Worm (Caenorhabditis elegans) whole organism, L1 larva: Measurements from ENCODE around the gene cwp-4.

Experiments used
- F16B12.6 ChIP-seq: fragments of 150-350 bp; optimal IDR thresholded peaks from 2 replicates; lab custom pipeline; 2014; ENCODE audit warnings: missing biosample characterization, missing genetic modification characterization
- Y116A8C.19 ChIP-seq: sonication (generic microtip); optimal IDR thresholded peaks from 2 replicates; lab custom pipeline; 2016; ENCODE audit warnings: missing compliant biosample characterization, missing genetic modification characterization, borderline replicate concordance
- blmp-1 ChIP-seq: fragments of 150-350 bp; optimal IDR thresholded peaks from 2 replicates; lab custom pipeline; 2014; ENCODE audit warnings: missing biosample characterization, missing genetic modification characterization
- ces-1 ChIP-seq: fragments of 150-350 bp; optimal IDR thresholded peaks from 2 replicates; lab custom pipeline; 2014; ENCODE audit warnings: missing biosample characterization, missing genetic modification reagents, missing genetic modification characterization
- efl-3 ChIP-seq: fragments of 200-800 bp; sonication (Bioruptor generic); optimal IDR thresholded peaks from 2 replicates; lab custom pipeline; 2018; ENCODE audit warnings: mild to moderate bottlenecking, missing genetic modification characterization, missing compliant biosample characterization
- egl-27 ChIP-seq, 2 experiments: fragments of 150-350 bp in 1 of 2; sonication (generic microtip); optimal IDR thresholded peaks; 3 replicates each; lab custom pipeline; 2017 to 2018; ENCODE audit warnings: missing biosample characterization in 2 of 2, missing genetic modification characterization in 2 of 2, missing genetic modification reagents in 2 of 2
- elt-2 ChIP-seq: sonication (generic microtip); optimal IDR thresholded peaks from 2 replicates; lab custom pipeline; 2016; ENCODE audit warnings: missing genetic modification characterization, mild to moderate bottlenecking, inconsistent platforms, missing compliant biosample characterization, missing genetic modification reagents
- elt-3 ChIP-seq, 6 experiments: fragments of 150-350 bp in 1 of 6; sonication (generic microtip); optimal IDR thresholded peaks; 2 replicates each; lab custom pipeline; 2017 to 2018; ENCODE audit warnings: missing biosample characterization in 6 of 6, missing genetic modification characterization in 6 of 6, inconsistent platforms in 1 of 6
- ets-5 ChIP-seq: fragments of 200-800 bp; sonication (Bioruptor generic); IDR thresholded peaks from 2 replicates; pipeline ENCODE4 v1.3.6; 2022; ENCODE audit warnings: missing genetic modification characterization, missing compliant biosample characterization
- fkh-8 ChIP-seq: sonication (generic microtip); optimal IDR thresholded peaks from 2 replicates; lab custom pipeline; 2016; ENCODE audit warnings: mild to moderate bottlenecking, missing genetic modification characterization, missing compliant biosample characterization
- fos-1 ChIP-seq: fragments of 150-350 bp; optimal IDR thresholded peaks from 2 replicates; lab custom pipeline; 2014; ENCODE audit warnings: missing biosample characterization, missing genetic modification characterization
- hlh-17 ChIP-seq: fragments of 200-800 bp; sonication (Bioruptor generic); optimal IDR thresholded peaks from 2 replicates; lab custom pipeline; 2018; ENCODE audit warnings: missing genetic modification characterization, mild to moderate bottlenecking, missing compliant biosample characterization, moderate library complexity, borderline replicate concordance
- hpl-2 ChIP-seq: fragments of 150-350 bp; optimal IDR thresholded peaks from 2 replicates; lab custom pipeline; 2014; ENCODE audit warnings: missing biosample characterization, missing genetic modification reagents, missing genetic modification characterization
- irx-1 ChIP-seq: sonication (generic microtip); optimal IDR thresholded peaks from 2 replicates; lab custom pipeline; 2016; ENCODE audit warnings: missing genetic modification characterization, missing compliant biosample characterization
- isw-1 ChIP-seq: fragments of 200-800 bp; sonication (Bioruptor generic); IDR thresholded peaks from 2 replicates; pipeline ENCODE4 v1.3.6; 2022; ENCODE audit warnings: missing genetic modification characterization, missing compliant biosample characterization
- jun-1 ChIP-seq: fragments of 150-350 bp; optimal IDR thresholded peaks from 2 replicates; lab custom pipeline; 2014; ENCODE audit warnings: missing biosample characterization, missing genetic modification reagents, missing genetic modification characterization
- lin-14 ChIP-seq: fragments of 200-800 bp; sonication (Bioruptor generic); optimal IDR thresholded peaks from 2 replicates; lab custom pipeline; 2018; ENCODE audit warnings: mild to moderate bottlenecking, missing genetic modification characterization, moderate library complexity, missing compliant biosample characterization
- lin-35 ChIP-seq, 2 experiments: fragments of 150-350 bp; optimal IDR thresholded peaks; 2 replicates each; lab custom pipeline; 2014; ENCODE audit warnings: missing biosample characterization in 2 of 2, missing genetic modification characterization in 2 of 2, missing genetic modification reagents in 2 of 2
- lir-3 ChIP-seq: sonication (generic microtip); optimal IDR thresholded peaks from 2 replicates; lab custom pipeline; 2016; ENCODE audit warnings: mild to moderate bottlenecking, missing genetic modification characterization, moderate library complexity, missing compliant biosample characterization; ENCODE audit not compliant: poor library complexity
- mep-1 ChIP-seq: fragments of 150-350 bp; optimal IDR thresholded peaks from 2 replicates; lab custom pipeline; 2014; ENCODE audit warnings: missing biosample characterization, missing genetic modification characterization
- nhr-12 ChIP-seq: sonication (generic microtip); optimal IDR thresholded peaks from 2 replicates; lab custom pipeline; 2017; ENCODE audit warnings: missing biosample characterization, missing genetic modification characterization
- nhr-19 ChIP-seq: fragments of 200-800 bp; sonication (Bioruptor generic); conservative IDR thresholded peaks from 2 replicates; pipeline ENCODE4 v1.3.6; 2022; ENCODE audit warnings: missing genetic modification characterization, missing compliant biosample characterization
- nhr-20 ChIP-seq: sonication (generic microtip); optimal IDR thresholded peaks from 2 replicates; lab custom pipeline; 2016; ENCODE audit warnings: mild to moderate bottlenecking, missing genetic modification characterization, missing compliant biosample characterization
- nhr-237 ChIP-seq: fragments of 150-350 bp; optimal IDR thresholded peaks from 2 replicates; lab custom pipeline; 2014; ENCODE audit warnings: missing biosample characterization, missing genetic modification characterization
- nhr-47 ChIP-seq: sonication (generic microtip); optimal IDR thresholded peaks from 2 replicates; lab custom pipeline; 2016; ENCODE audit warnings: mild to moderate bottlenecking, missing genetic modification characterization, moderate library complexity, missing compliant biosample characterization
- nhr-71 ChIP-seq: sonication (generic microtip); optimal IDR thresholded peaks from 2 replicates; lab custom pipeline; 2016; ENCODE audit warnings: mild to moderate bottlenecking, missing genetic modification characterization, moderate library complexity, missing compliant biosample characterization
- nhr-76 ChIP-seq: sonication (generic microtip); optimal IDR thresholded peaks from 2 replicates; lab custom pipeline; 2017; ENCODE audit warnings: missing biosample characterization, missing genetic modification characterization
- nhr-77 ChIP-seq: fragments of 150-350 bp; optimal IDR thresholded peaks from 2 replicates; lab custom pipeline; 2014; ENCODE audit warnings: missing biosample characterization, missing genetic modification characterization
- nhr-85 ChIP-seq: sonication (generic microtip); peaks from one replicate; lab custom pipeline; 2016; ENCODE audit warnings: missing genetic modification characterization, inconsistent platforms, missing compliant biosample characterization
- nhr-90 ChIP-seq: sonication (generic microtip); optimal IDR thresholded peaks from 2 replicates; lab custom pipeline; 2016; ENCODE audit warnings: mild to moderate bottlenecking, missing genetic modification characterization, missing compliant biosample characterization; ENCODE audit not compliant: poor library complexity
- pag-3 ChIP-seq: sonication (generic microtip); optimal IDR thresholded peaks from 2 replicates; lab custom pipeline; 2017; ENCODE audit warnings: missing genetic modification characterization, mild to moderate bottlenecking, missing compliant biosample characterization, antibody characterized with exemption, borderline replicate concordance; ENCODE audit not compliant: insufficient read depth
- pax-3 ChIP-seq: fragments of 200-800 bp; sonication (Bioruptor generic); optimal IDR thresholded peaks from 2 replicates; lab custom pipeline; 2018; ENCODE audit warnings: mild to moderate bottlenecking, missing genetic modification characterization, moderate library complexity, missing compliant biosample characterization
- skn-1 ChIP-seq: fragments of 150-350 bp; optimal IDR thresholded peaks from 2 replicates; lab custom pipeline; 2014; ENCODE audit warnings: missing biosample characterization, missing genetic modification characterization
- sptf-1 ChIP-seq: fragments of 150-350 bp; optimal IDR thresholded peaks from 2 replicates; lab custom pipeline; 2014; ENCODE audit warnings: missing biosample characterization, missing genetic modification characterization
- sup-37 ChIP-seq: fragments of 200-800 bp; sonication (Bioruptor generic); optimal IDR thresholded peaks from 2 replicates; lab custom pipeline; 2018; ENCODE audit warnings: mild to moderate bottlenecking, missing genetic modification characterization, missing compliant biosample characterization
- tbx-2 ChIP-seq: sonication (generic microtip); optimal IDR thresholded peaks from 2 replicates; lab custom pipeline; 2016; ENCODE audit warnings: missing genetic modification characterization, missing compliant biosample characterization
- tlp-1 ChIP-seq: fragments of 150-350 bp; optimal IDR thresholded peaks from 2 replicates; lab custom pipeline; 2014; ENCODE audit warnings: missing biosample characterization, missing genetic modification characterization
- unc-130 ChIP-seq: fragments of 150-350 bp; optimal IDR thresholded peaks from 2 replicates; lab custom pipeline; 2017; ENCODE audit warnings: missing biosample characterization, missing genetic modification characterization, inconsistent platforms
- unc-30 ChIP-seq: sonication (generic microtip); optimal IDR thresholded peaks from 2 replicates; lab custom pipeline; 2017; ENCODE audit warnings: missing biosample characterization, missing genetic modification characterization
- unc-98 ChIP-seq: fragments of 200-800 bp; sonication (Bioruptor generic); IDR thresholded peaks from 2 replicates; pipeline ENCODE4 v1.3.6; 2022; ENCODE audit warnings: missing genetic modification characterization, missing compliant biosample characterization
- vab-15 ChIP-seq: sonication (generic microtip); optimal IDR thresholded peaks from 2 replicates; lab custom pipeline; 2017; ENCODE audit warnings: missing genotype, mild to moderate bottlenecking, missing genetic modification characterization, missing compliant biosample characterization
- xbp-1 ChIP-seq: sonication (generic microtip); optimal IDR thresholded peaks from 2 replicates; lab custom pipeline; 2016; ENCODE audit warnings: missing genetic modification characterization, missing compliant biosample characterization
- zag-1 ChIP-seq: fragments of 150-350 bp; optimal IDR thresholded peaks from 2 replicates; lab custom pipeline; 2014; ENCODE audit warnings: missing biosample characterization, missing genetic modification characterization

Gene cwp-4

DNA sequence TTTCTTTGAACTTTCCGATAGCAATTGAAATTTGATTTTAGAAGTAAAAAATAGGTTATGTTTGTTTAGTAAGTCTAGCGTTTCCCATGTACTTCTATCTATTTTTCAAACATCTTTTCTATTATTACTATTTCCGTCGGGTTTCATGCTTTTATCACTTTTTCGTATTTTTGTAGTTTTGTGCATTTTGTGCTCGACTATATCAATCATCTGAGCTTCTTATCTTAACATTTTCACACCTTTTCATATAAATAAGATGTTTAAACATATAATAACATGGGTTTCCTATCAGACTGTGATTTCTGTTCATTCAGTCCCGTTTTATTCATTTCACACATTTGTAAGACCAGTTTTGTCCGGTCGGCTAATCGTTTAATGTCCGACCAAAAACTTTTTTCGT lies 35.4 kb upstream of the cwp-4 start:
- TF ChIP-seq lin-35 (GFP tag; optimal IDR thresholded peaks at IDR 0.05; lab: Kevin White, UChicago), result peak in 1 of 2 experiments; percentile 13
- no peak for TF ChIP-seq Y116A8C.19 (tag; lab: Kevin White, UChicago)
- peak; percentile 3 for TF ChIP-seq nhr-71
- TF ChIP-seq nhr-20, result peak; percentile 10
- peak; percentile 92 for TF ChIP-seq elt-2 (tag; lab: Kevin White, UChicago)
- TF ChIP-seq jun-1, result peak; percentile 20
- TF ChIP-seq nhr-90 (tag; lab: Kevin White, UChicago), result peak; percentile 35
- TF ChIP-seq tlp-1, result peak; percentile 66
- no peak for TF ChIP-seq zag-1 (tag; lab: Kevin White, UChicago)

DNA sequence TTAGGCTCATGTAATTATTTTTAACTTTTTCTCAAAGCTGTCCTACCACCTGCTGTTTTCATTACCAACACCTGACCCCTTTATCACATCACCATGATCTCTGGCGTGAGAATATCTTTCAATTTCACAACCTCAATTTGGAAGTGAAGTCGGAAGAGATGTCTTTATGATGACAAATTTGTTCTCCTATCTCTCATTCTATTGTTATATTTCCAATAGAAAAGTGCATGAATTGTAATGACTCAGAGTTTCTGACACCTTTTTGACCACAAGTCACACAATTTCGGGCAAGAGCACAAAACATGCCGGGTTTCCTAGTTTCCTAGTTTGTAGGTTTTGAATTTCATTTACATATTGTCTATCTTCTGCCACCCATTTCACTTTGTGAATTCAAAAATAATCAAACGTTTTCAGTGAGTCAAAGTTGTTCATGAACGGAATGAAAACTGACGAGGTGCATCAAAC lies 34.6 kb upstream of the cwp-4 start, which contains the start of gene srr-4:
Gene srr-4 (plus strand): TSS at position 415 of the 465 bp plus-strand sequence.
- peak; percentile 13 for TF ChIP-seq fkh-8 (tag; lab: Kevin White, UChicago)
- TF ChIP-seq egl-27 (tag; optimal IDR thresholded peaks at IDR 0.05; lab: Kevin White, UChicago), result no peak
- TF ChIP-seq nhr-71, result peak; percentile 20
- TF ChIP-seq skn-1 (tag; lab: Kevin White, UChicago), result peak; percentile 79
- TF ChIP-seq unc-98 (GFP tag; lab: Robert Waterston, UW), result no peak
- TF ChIP-seq, all 84 proteins: peak for 3

DNA sequence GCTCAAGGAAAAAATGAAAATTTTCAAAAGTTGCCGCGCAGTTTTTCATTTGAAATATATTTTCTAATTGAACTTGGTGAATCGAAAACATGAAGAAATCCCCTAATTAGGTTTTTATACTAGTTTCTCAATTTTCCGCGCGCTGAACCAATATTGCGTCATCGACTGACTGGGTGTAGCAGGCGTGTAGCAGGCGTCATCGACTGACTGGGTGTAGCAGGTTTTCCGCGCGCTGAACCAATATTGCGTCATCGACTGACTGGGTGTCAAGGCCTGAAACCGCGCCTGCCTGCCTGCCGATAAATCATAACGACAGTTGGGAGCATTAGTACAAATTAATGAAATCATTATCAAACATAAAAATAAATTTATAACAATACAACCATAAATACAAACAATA lies 30.1 kb upstream of the cwp-4 start:
- TF ChIP-seq mep-1 (tag; lab: Kevin White, UChicago) (no peak), sptf-1 (tag; lab: Kevin White, UChicago) (no peak), nhr-85 (tag; lab: Kevin White, UChicago) (no peak), hlh-17 (GFP tag; lab: Kevin White, UChicago) (no peak), F16B12.6 (tag; lab: Kevin White, UChicago) (no peak), isw-1 (no peak), nhr-76 (tag; lab: Kevin White, UChicago) (no peak), xbp-1 (tag; lab: Kevin White, UChicago) (no peak), nhr-20 (no peak), lin-14 (GFP tag; lab: Kevin White, UChicago) (no peak), blmp-1 (no peak), lin-35 (GFP tag; optimal IDR thresholded peaks at IDR 0.05; lab: Kevin White, UChicago) (no peak), fos-1 (tag; lab: Kevin White, UChicago) (no peak), nhr-19 (no peak), nhr-12 (tag; lab: Kevin White, UChicago) (no peak), pag-3 (tag; lab: Kevin White, UChicago) (no peak), sup-37 (GFP tag; lab: Kevin White, UChicago) (no peak), lir-3 (tag; lab: Kevin White, UChicago) (no peak), nhr-237 (tag; lab: Kevin White, UChicago) (no peak), elt-3 (tag; optimal IDR thresholded peaks at IDR 0.05; lab: Kevin White, UChicago) (no peak)

DNA sequence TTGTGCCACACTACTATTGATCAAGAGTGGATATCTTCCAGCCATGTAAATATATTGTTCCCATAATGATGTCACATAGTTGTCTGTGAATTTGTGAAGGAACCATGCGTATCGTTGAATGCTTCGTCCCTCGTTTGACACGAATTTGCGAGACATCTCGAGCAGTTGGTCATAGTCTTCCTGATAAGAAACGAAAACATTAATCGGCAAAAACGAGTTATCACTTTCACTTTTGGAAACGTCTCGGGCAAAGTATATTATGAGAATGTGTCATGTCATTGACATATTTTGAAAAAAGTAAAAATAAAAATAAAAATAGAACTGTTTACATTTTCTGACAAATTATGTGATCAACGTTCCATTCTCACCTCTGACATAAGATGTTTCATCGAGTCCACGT lies 27.0 kb upstream of the cwp-4 start:
- TF ChIP-seq blmp-1 (peak; percentile 47), hpl-2 (GFP tag; lab: Kevin White, UChicago) (no peak), elt-2 (tag; lab: Kevin White, UChicago) (peak; percentile 72), lin-14 (GFP tag; lab: Kevin White, UChicago) (peak; percentile 11), unc-30 (no peak)
- TF ChIP-seq, all 84 proteins: peak for 3

DNA sequence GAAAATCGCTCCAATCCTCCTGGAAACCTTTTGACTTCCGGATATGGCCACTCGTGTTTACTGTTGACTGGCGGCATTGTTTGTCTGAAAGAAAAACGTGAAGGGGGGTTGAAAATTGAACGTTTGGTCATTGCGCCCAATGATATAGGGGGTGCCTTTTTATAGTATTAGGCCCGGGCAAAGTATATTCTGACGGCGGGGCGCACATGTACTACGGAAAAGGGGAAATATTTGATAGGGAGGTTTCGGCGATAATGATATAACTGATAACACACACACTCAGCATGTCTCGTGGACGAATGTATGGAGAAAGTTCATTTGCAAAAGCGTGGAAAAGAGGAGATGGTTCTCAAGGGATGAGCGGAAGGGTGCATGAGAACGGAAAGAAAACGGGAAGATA lies 25.8 kb upstream of the cwp-4 start, which contains the start of gene cpt-4:
Gene cpt-4 (minus strand): TSS at position 84 of the 400 bp plus-strand sequence.
- no peak for TF ChIP-seq jun-1
- no peak for TF ChIP-seq egl-27 (tag; optimal IDR thresholded peaks at IDR 0.05; lab: Kevin White, UChicago)
- TF ChIP-seq lin-35 (GFP tag; optimal IDR thresholded peaks at IDR 0.05; lab: Kevin White, UChicago), result peak in 1 of 2 experiments; percentile 10
- no peak for TF ChIP-seq lir-3 (tag; lab: Kevin White, UChicago)
- TF ChIP-seq nhr-71, result no peak
- no peak for TF ChIP-seq xbp-1 (tag; lab: Kevin White, UChicago)
- TF ChIP-seq nhr-76 (tag; lab: Kevin White, UChicago), result no peak
- no peak for TF ChIP-seq nhr-77 (tag; lab: Kevin White, UChicago)
- no peak for TF ChIP-seq irx-1 (tag; lab: Kevin White, UChicago)
- no peak for TF ChIP-seq nhr-20
- no peak for TF ChIP-seq ets-5 (GFP tag; lab: Robert Waterston, UW)
- TF ChIP-seq blmp-1, result peak; percentile 50
- TF ChIP-seq unc-98 (GFP tag; lab: Robert Waterston, UW), result no peak
- TF ChIP-seq nhr-47 (tag; lab: Kevin White, UChicago), result no peak
- no peak for TF ChIP-seq unc-130 (tag; lab: Kevin White, UChicago)
- no peak for TF ChIP-seq pax-3 (tag; lab: Kevin White, UChicago)
- TF ChIP-seq nhr-19, result no peak
- TF ChIP-seq nhr-237 (tag; lab: Kevin White, UChicago), result no peak
- TF ChIP-seq efl-3 (GFP tag; lab: Kevin White, UChicago), result no peak
- TF ChIP-seq ces-1 (GFP tag; lab: Kevin White, UChicago), result no peak
- no peak for TF ChIP-seq tbx-2 (tag; lab: Kevin White, UChicago)
- no peak for TF ChIP-seq vab-15
